Worm (Caenorhabditis elegans): ENCODE data around the gene znf-622.

znf-622 gene

DNA sequence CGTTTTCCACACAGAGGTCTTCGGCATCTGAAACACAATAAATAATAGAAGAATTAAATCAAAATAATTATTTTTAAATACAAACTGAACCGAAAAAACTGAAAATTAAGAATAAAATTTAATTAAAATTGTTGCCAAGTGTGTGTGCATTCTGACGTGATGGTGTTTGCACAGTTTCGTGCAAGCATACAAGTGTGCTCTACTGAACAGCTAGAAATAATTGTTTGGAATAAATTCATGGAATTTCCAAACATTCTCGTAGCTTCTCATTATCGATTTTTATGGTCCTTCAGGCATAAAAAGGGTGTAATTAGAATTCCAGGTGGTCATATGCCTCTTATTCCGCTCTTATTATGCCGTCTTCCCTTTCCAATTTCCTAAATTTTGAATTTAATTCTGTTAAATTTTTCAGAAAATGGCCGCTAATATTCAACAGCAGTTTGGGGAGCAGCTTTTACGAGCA lies 50.4 kb downstream of the znf-622 start, which contains the start of the genes mrps-17 and txdc-9 (continued):
- TF ChIP-seq rec-8 (tag; optimal IDR thresholded peaks at IDR 0.05) (no peak), ztf-18 (tag; optimal IDR thresholded peaks at IDR 0.05) (peak; percentile 55), snpc-1.3 (tag; optimal IDR thresholded peaks at IDR 0.05; ENCODE audit: insufficient read depth) (peak; percentile 70), snpc-4 (GFP tag; optimal IDR thresholded peaks at IDR 0.05) (no peak), snpc-4 (tag; optimal IDR thresholded peaks at IDR 0.05) (peak in 1 of 4 experiments; percentile 35), lsy-27 (tag; optimal IDR thresholded peaks at IDR 0.05; ENCODE audit: borderline replicate concordance, insufficient read depth) (no peak), let-607 (tag; optimal IDR thresholded peaks at IDR 0.05) (peak in 1 of 2 experiments; percentile 35), aptf-2 (GFP tag; conservative IDR thresholded peaks at IDR 0.05) (no peak), aptf-3 (GFP tag; IDR thresholded peaks at IDR 0.05) (no peak), mcd-1 (GFP tag; IDR thresholded peaks at IDR 0.05) (peak; percentile 82), F10E7.11 (tag; optimal IDR thresholded peaks at IDR 0.05) (no peak), ceh-100 (GFP tag; IDR thresholded peaks at IDR 0.05) (no peak), ekl-4 (GFP tag; IDR thresholded peaks at IDR 0.05) (no peak), madf-6 (GFP tag; IDR thresholded peaks at IDR 0.05) (peak; percentile 16; the same call in 1 of the 2 replicates), sea-2 (GFP tag; IDR thresholded peaks at IDR 0.05) (no peak), nhr-120 (GFP tag; IDR thresholded peaks at IDR 0.05) (no peak), lin-26 (GFP tag; IDR thresholded peaks at IDR 0.05) (no peak), attf-3 (GFP tag; conservative IDR thresholded peaks at IDR 0.05) (no peak), sdz-38 (tag; optimal IDR thresholded peaks at IDR 0.05) (no peak), lin-54 (GFP tag; optimal IDR thresholded peaks at IDR 0.05) (peak; percentile 42), snpc-1.1 (tag; optimal IDR thresholded peaks at IDR 0.05; ENCODE audit: insufficient read depth) (peak; percentile 27), tbp1 (GFP tag; optimal IDR thresholded peaks at IDR 0.05) (peak; percentile 53), dox-1 (GFP tag; IDR thresholded peaks at IDR 0.05) (peak; percentile 40; the same call in 1 of the 2 replicates), F57A8.1 (GFP tag; optimal IDR thresholded peaks at IDR 0.05) (no peak), let-526 (GFP tag; IDR thresholded peaks at IDR 0.05) (no peak), nfya-2 (GFP tag; IDR thresholded peaks at IDR 0.05) (no peak), nfyb-1 (GFP tag; IDR thresholded peaks at IDR 0.05) (no peak), K12H6.12 (tag; optimal IDR thresholded peaks at IDR 0.05) (no peak), C06A6.2 (GFP tag; conservative IDR thresholded peaks at IDR 0.05) (no peak), attf-5 (GFP tag; optimal IDR thresholded peaks at IDR 0.05) (peak; percentile 71), ztf-26 (tag; optimal IDR thresholded peaks at IDR 0.05) (no peak), hlh-12 (tag; optimal IDR thresholded peaks at IDR 0.05) (no peak), ama-1 (optimal IDR thresholded peaks at IDR 0.05) (no peak), ama-1 (GFP tag; optimal IDR thresholded peaks at IDR 0.05) (peak in 1 of 2 experiments; percentile 13), attf-6 (GFP tag; IDR thresholded peaks at IDR 0.05) (no peak), sptf-2 (GFP tag; optimal IDR thresholded peaks at IDR 0.05) (no peak), mes-4 (tag; optimal IDR thresholded peaks at IDR 0.05) (no peak), ets-4 (GFP tag; optimal IDR thresholded peaks at IDR 0.05) (no peak), die-1 (tag; optimal IDR thresholded peaks at IDR 0.05) (no peak), mxl-1 (tag; optimal IDR thresholded peaks at IDR 0.05) (no peak), F33H1.4 (GFP tag; IDR thresholded peaks at IDR 0.05) (peak; percentile 41; the same call in 1 of the 2 replicates), Y95B8A.8 (GFP tag; IDR thresholded peaks at IDR 0.05) (no peak), C17E4.6 (GFP tag; IDR thresholded peaks at IDR 0.05) (no peak), zim-3 (tag; optimal IDR thresholded peaks at IDR 0.05) (no peak), B0261.1 (tag; optimal IDR thresholded peaks at IDR 0.05) (no peak), akir-1 (GFP tag; optimal IDR thresholded peaks at IDR 0.05) (no peak), F49E8.2 (tag; optimal IDR thresholded peaks at IDR 0.05; ENCODE audit: insufficient read depth) (no peak), unc-62 (GFP tag; optimal IDR thresholded peaks at IDR 0.05) (no peak), lsl-1 (GFP tag; optimal IDR thresholded peaks at IDR 0.05) (peak; percentile 48)

All from whole organism, young adult.